Worm (Caenorhabditis elegans) whole organism, L2 larva: ENCODE measurements around the gene zhit-3.

Experiments
- alr-1 ChIP-seq: fragments of 150-350 bp; optimal IDR thresholded peaks from 2 replicates; lab custom pipeline; 2014; ENCODE audit warnings: missing biosample characterization, missing genetic modification characterization
- ama-1 ChIP-seq: fragments of 150-350 bp; optimal IDR thresholded peaks from 2 replicates; lab custom pipeline; 2018; ENCODE audit warnings: inconsistent platforms
- fos-1 ChIP-seq: fragments of 150-350 bp; optimal IDR thresholded peaks from 2 replicates; lab custom pipeline; 2014; ENCODE audit warnings: missing biosample characterization, missing genetic modification characterization
- nhr-10 ChIP-seq: sonication (generic microtip); optimal IDR thresholded peaks from 2 replicates; lab custom pipeline; 2017; ENCODE audit warnings: missing biosample characterization, missing genetic modification characterization
- nhr-11 ChIP-seq: fragments of 150-350 bp; optimal IDR thresholded peaks from 2 replicates; lab custom pipeline; 2014; ENCODE audit warnings: missing biosample characterization, missing genetic modification characterization
- nhr-77 ChIP-seq: fragments of 150-350 bp; optimal IDR thresholded peaks from 2 replicates; lab custom pipeline; 2014; ENCODE audit warnings: missing biosample characterization, missing genetic modification characterization
- snpc-4 ChIP-seq: fragments of 150-350 bp; optimal IDR thresholded peaks from 2 replicates; lab custom pipeline; 2014; ENCODE audit warnings: missing biosample characterization, missing genetic modification characterization
- unc-55 ChIP-seq: fragments of 150-350 bp; sonication (generic microtip); optimal IDR thresholded peaks from 3 replicates; lab custom pipeline; 2014; ENCODE audit warnings: missing biosample characterization, missing genetic modification reagents, missing genetic modification characterization
- zag-1 ChIP-seq: fragments of 150-350 bp; optimal IDR thresholded peaks from 2 replicates; lab custom pipeline; 2014; ENCODE audit warnings: missing biosample characterization, missing genetic modification characterization
- ztf-4 ChIP-seq: fragments of 150-350 bp; optimal IDR thresholded peaks from 2 replicates; lab custom pipeline; 2014; ENCODE audit warnings: missing biosample characterization, missing genetic modification characterization

DNA sequence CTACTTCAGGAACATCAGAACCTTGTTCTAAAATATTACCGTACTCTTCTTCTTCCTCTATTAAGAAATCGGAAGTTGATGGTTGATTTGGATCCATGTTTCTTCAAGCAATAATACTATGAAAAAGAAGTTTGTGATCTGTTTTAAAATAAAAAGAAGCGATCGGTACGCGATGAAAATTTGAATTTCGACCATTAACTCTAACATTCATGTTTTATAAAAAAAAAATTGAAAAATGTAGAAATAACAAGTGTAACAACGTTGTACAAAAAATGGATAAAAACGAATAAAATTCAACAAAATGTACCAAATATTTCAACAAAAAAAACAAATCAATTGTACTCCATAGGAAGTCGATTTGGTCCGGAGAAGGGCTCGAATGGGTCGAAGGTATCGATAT lies 1.7 kb downstream of the zhit-3 start, which contains the start of gene tftc-3:
- TF ChIP-seq alr-1 (tag; lab: Kevin White, UChicago) (no peak), ztf-4 (tag; lab: Kevin White, UChicago) (no peak), ama-1 (lab: Kevin White, UChicago) (no peak), nhr-11 (tag; lab: Kevin White, UChicago) (no peak), unc-55 (no peak), fos-1 (tag; lab: Kevin White, UChicago) (no peak), zag-1 (tag; lab: Kevin White, UChicago) (no peak), snpc-4 (tag; lab: Kevin White, UChicago) (no peak), nhr-10 (no peak), nhr-77 (tag; lab: Kevin White, UChicago) (no peak)
